Worm (Caenorhabditis elegans) whole organism, young adult: ENCODE results near the gene pho-10.

ENCODE experiments used
- B0035.1 ChIP-seq: sonication (generic microtip); optimal IDR thresholded peaks from 2 replicates; lab custom pipeline; 2016; ENCODE audit warnings: missing genetic modification characterization, mild to moderate bottlenecking, missing compliant biosample characterization, missing genotype, missing genetic modification reagents
- B0336.3 ChIP-seq: fragments of 200-800 bp; sonication (Bioruptor generic); IDR thresholded peaks from 2 replicates; pipeline ENCODE4 v1.3.6; 2022; ENCODE audit warnings: missing genetic modification characterization, missing compliant biosample characterization
- D2030.7 ChIP-seq: fragments of 200-800 bp; sonication (Bioruptor generic); IDR thresholded peaks from 2 replicates; pipeline ENCODE4 v1.3.6; 2022; ENCODE audit warnings: missing genetic modification reagents, missing genetic modification characterization, missing compliant biosample characterization
- F10E7.11 ChIP-seq: sonication (generic microtip); optimal IDR thresholded peaks from 2 replicates; lab custom pipeline; 2017; ENCODE audit warnings: mild to moderate bottlenecking, missing genetic modification characterization, moderate library complexity, missing compliant biosample characterization
- F37B4.10 ChIP-seq: fragments of 200-800 bp; sonication (Bioruptor generic); IDR thresholded peaks from 2 replicates; pipeline ENCODE4 v1.3.6; 2022; ENCODE audit warnings: missing genetic modification characterization, missing compliant biosample characterization
- F39B2.1 ChIP-seq: fragments of 200-800 bp; sonication (Bioruptor generic); IDR thresholded peaks from 2 replicates; pipeline ENCODE4 v1.3.6; 2022; ENCODE audit warnings: missing genetic modification reagents, missing genetic modification characterization, missing compliant biosample characterization
- F49E8.2 ChIP-seq: sonication (generic microtip); optimal IDR thresholded peaks from 3 replicates; lab custom pipeline; 2017; ENCODE audit warnings: missing genetic modification characterization, mild to moderate bottlenecking, missing compliant biosample characterization, antibody characterized with exemption, moderate library complexity; ENCODE audit not compliant: insufficient read depth
- F55B11.4 ChIP-seq: sonication (generic microtip); optimal IDR thresholded peaks from 2 replicates; lab custom pipeline; 2016; ENCODE audit warnings: missing compliant biosample characterization, missing genetic modification characterization, borderline replicate concordance; ENCODE audit not compliant: insufficient read depth
- T07F8.4 ChIP-seq: sonication (generic microtip); optimal IDR thresholded peaks from 2 replicates; lab custom pipeline; 2016; ENCODE audit warnings: mild to moderate bottlenecking, missing genetic modification characterization, moderate library complexity, missing compliant biosample characterization
- Y53F4B.3 ChIP-seq: fragments of 200-800 bp; sonication (Bioruptor generic); IDR thresholded peaks from 2 replicates; pipeline ENCODE4 v1.3.6; 2022; ENCODE audit warnings: missing genetic modification reagents, missing genetic modification characterization, missing compliant biosample characterization
- Y53G8AR.9 ChIP-seq: fragments of 200-800 bp; sonication (Bioruptor generic); conservative IDR thresholded peaks from 2 replicates; pipeline ENCODE4 v1.3.6; 2022; ENCODE audit warnings: missing genetic modification reagents, missing genetic modification characterization, missing compliant biosample characterization
- Y67H2A.10 ChIP-seq: fragments of 200-800 bp; sonication (Bioruptor generic); conservative IDR thresholded peaks from 2 replicates; pipeline ENCODE4 v1.3.6; 2022; ENCODE audit warnings: missing genetic modification reagents, missing genetic modification characterization, missing compliant biosample characterization
- Y79H2A.3 ChIP-seq: fragments of 200-800 bp; sonication (Bioruptor generic); conservative IDR thresholded peaks from 2 replicates; pipeline ENCODE4 v1.3.6; 2022; ENCODE audit warnings: missing genetic modification reagents, missing genetic modification characterization, missing compliant biosample characterization
- Y95B8A.8 ChIP-seq: fragments of 200-800 bp; sonication (Bioruptor generic); IDR thresholded peaks from 2 replicates; pipeline ENCODE4 v1.3.6; 2022; ENCODE audit warnings: missing genetic modification reagents, missing genetic modification characterization, missing compliant biosample characterization
- ZK185.1 ChIP-seq: sonication (generic microtip); optimal IDR thresholded peaks from 2 replicates; lab custom pipeline; 2016; ENCODE audit warnings: mild to moderate bottlenecking, missing genetic modification characterization, missing compliant biosample characterization; ENCODE audit not compliant: poor library complexity, severe bottlenecking
- atf-7 ChIP-seq: sonication (generic microtip); optimal IDR thresholded peaks from 2 replicates; lab custom pipeline; 2017; ENCODE audit warnings: mild to moderate bottlenecking, missing genetic modification characterization, missing compliant biosample characterization
- attf-3 ChIP-seq: fragments of 200-800 bp; sonication (Bioruptor generic); conservative IDR thresholded peaks from 2 replicates; pipeline ENCODE4 v1.3.6; 2022; ENCODE audit warnings: missing genetic modification reagents, missing genetic modification characterization, missing compliant biosample characterization
- attf-6 ChIP-seq: fragments of 200-800 bp; sonication (Bioruptor generic); IDR thresholded peaks from 2 replicates; pipeline ENCODE4 v1.3.6; 2022; ENCODE audit warnings: missing genetic modification reagents, missing genetic modification characterization, missing compliant biosample characterization
- ceh-27 ChIP-seq: fragments of 200-800 bp; sonication (Bioruptor generic); optimal IDR thresholded peaks from 2 replicates; lab custom pipeline; 2018; ENCODE audit warnings: mild to moderate bottlenecking, missing genetic modification characterization, moderate library complexity, missing compliant biosample characterization
- ceh-40 ChIP-seq: fragments of 200-800 bp; sonication (Bioruptor generic); IDR thresholded peaks from 2 replicates; pipeline ENCODE4 v1.3.6; 2022; ENCODE audit warnings: missing genetic modification characterization, missing compliant biosample characterization
- ceh-58 ChIP-seq: fragments of 200-800 bp; sonication (Bioruptor generic); IDR thresholded peaks from 2 replicates; pipeline ENCODE4 v1.3.6; 2022; ENCODE audit warnings: missing genetic modification characterization, missing compliant biosample characterization
- dox-1 ChIP-seq: fragments of 200-800 bp; sonication (Bioruptor generic); IDR thresholded peaks from 2 replicates; pipeline ENCODE4 v1.3.6; 2022; ENCODE audit warnings: missing genetic modification reagents, missing genetic modification characterization, missing compliant biosample characterization
- efl-1 ChIP-seq: fragments of 150-350 bp; optimal IDR thresholded peaks from 2 replicates; lab custom pipeline; 2014; ENCODE audit warnings: missing biosample characterization, missing genetic modification reagents, missing genetic modification characterization
- egl-18 ChIP-seq: fragments of 200-800 bp; sonication (Bioruptor generic); IDR thresholded peaks from 2 replicates; pipeline ENCODE4 v1.3.6; 2022; ENCODE audit warnings: missing genetic modification reagents, missing genetic modification characterization, missing compliant biosample characterization
- ets-4 ChIP-seq: fragments of 200-800 bp; sonication (Bioruptor generic); optimal IDR thresholded peaks from 2 replicates; lab custom pipeline; 2018; ENCODE audit warnings: mild to moderate bottlenecking, missing genetic modification characterization, missing compliant biosample characterization
- hlh-26 ChIP-seq: fragments of 200-800 bp; sonication (Bioruptor generic); conservative IDR thresholded peaks from 2 replicates; pipeline ENCODE4 v1.3.6; 2022; ENCODE audit warnings: missing genetic modification reagents, missing genetic modification characterization, missing compliant biosample characterization
- hmg-1.2 ChIP-seq: fragments of 200-800 bp; sonication (Bioruptor generic); IDR thresholded peaks from 2 replicates; pipeline ENCODE4 v1.3.6; 2022; ENCODE audit warnings: missing genetic modification reagents, missing genetic modification characterization, missing compliant biosample characterization
- let-607 ChIP-seq, 2 experiments: fragments of 200-800 bp in 1 of 2; sonication (Bioruptor generic) in 1 of 2; sonication (generic microtip) in 1 of 2; optimal IDR thresholded peaks; 2 replicates each; lab custom pipeline; 2016 to 2018; ENCODE audit warnings: mild to moderate bottlenecking in 2 of 2, missing compliant biosample characterization in 2 of 2, missing genetic modification characterization in 2 of 2, moderate library complexity in 2 of 2, missing genotype in 1 of 2
- lin-26 ChIP-seq: fragments of 200-800 bp; sonication (Bioruptor generic); IDR thresholded peaks from 2 replicates; pipeline ENCODE4 v1.3.6; 2022; ENCODE audit warnings: missing genetic modification reagents, missing genetic modification characterization, missing compliant biosample characterization
- lir-1 ChIP-seq: fragments of 200-800 bp; sonication (Bioruptor generic); conservative IDR thresholded peaks from 2 replicates; pipeline ENCODE4 v1.3.6; 2022; ENCODE audit warnings: missing genetic modification reagents, missing genetic modification characterization, missing compliant biosample characterization
- madf-3 ChIP-seq: fragments of 200-800 bp; sonication (Bioruptor generic); IDR thresholded peaks from 2 replicates; pipeline ENCODE4 v1.3.6; 2022; ENCODE audit warnings: missing genetic modification reagents, missing genetic modification characterization, missing compliant biosample characterization
- madf-6 ChIP-seq: fragments of 200-800 bp; sonication (Bioruptor generic); IDR thresholded peaks from 2 replicates; pipeline ENCODE4 v1.3.6; 2022; ENCODE audit warnings: missing genetic modification reagents, missing genetic modification characterization, missing compliant biosample characterization
- mxl-1 ChIP-seq: sonication (generic microtip); optimal IDR thresholded peaks from 2 replicates; lab custom pipeline; 2016; ENCODE audit warnings: missing genetic modification characterization, missing compliant biosample characterization
- nfya-2 ChIP-seq: fragments of 200-800 bp; sonication (Bioruptor generic); IDR thresholded peaks from 2 replicates; pipeline ENCODE4 v1.3.6; 2022; ENCODE audit warnings: missing genetic modification reagents, missing genetic modification characterization, missing compliant biosample characterization
- nhr-120 ChIP-seq: fragments of 200-800 bp; sonication (Bioruptor generic); IDR thresholded peaks from 2 replicates; pipeline ENCODE4 v1.3.6; 2022; ENCODE audit warnings: missing genetic modification characterization, missing compliant biosample characterization
- nhr-179 ChIP-seq: sonication (generic microtip); optimal IDR thresholded peaks from 2 replicates; lab custom pipeline; 2016; ENCODE audit warnings: mild to moderate bottlenecking, missing genetic modification characterization, missing compliant biosample characterization
- nhr-80 ChIP-seq: sonication (generic microtip); optimal IDR thresholded peaks from 2 replicates; lab custom pipeline; 2016; ENCODE audit warnings: missing genetic modification characterization, missing compliant biosample characterization
- nhr-90 ChIP-seq: sonication (generic microtip); optimal IDR thresholded peaks from 2 replicates; lab custom pipeline; 2016; ENCODE audit warnings: missing genotype, mild to moderate bottlenecking, missing genetic modification characterization, missing compliant biosample characterization
- rcor-1 ChIP-seq: fragments of 200-800 bp; sonication (Bioruptor generic); IDR thresholded peaks from 2 replicates; pipeline ENCODE4 v1.3.6; 2022; ENCODE audit warnings: missing genetic modification reagents, missing genetic modification characterization, missing compliant biosample characterization
- rec-8 ChIP-seq, 2 experiments: sonication (generic microtip); optimal IDR thresholded peaks; 2 replicates each; lab custom pipeline; 2016; ENCODE audit warnings: mild to moderate bottlenecking in 2 of 2, missing genetic modification characterization in 2 of 2, missing genetic modification reagents in 2 of 2, missing genotype in 2 of 2, missing biosample characterization in 1 of 2, missing compliant biosample characterization in 1 of 2, moderate library complexity in 1 of 2
- sea-2 ChIP-seq: fragments of 200-800 bp; sonication (Bioruptor generic); IDR thresholded peaks from 2 replicates; pipeline ENCODE4 v1.3.6; 2022; ENCODE audit warnings: missing genetic modification characterization, missing compliant biosample characterization
- somi-1 ChIP-seq: fragments of 200-800 bp; sonication (Bioruptor generic); optimal IDR thresholded peaks from 2 replicates; lab custom pipeline; 2018; ENCODE audit warnings: mild to moderate bottlenecking, missing genetic modification characterization, missing compliant biosample characterization
- tlf-1 ChIP-seq: fragments of 200-800 bp; sonication (Bioruptor generic); optimal IDR thresholded peaks from 2 replicates; lab custom pipeline; 2018; ENCODE audit warnings: mild to moderate bottlenecking, missing genetic modification characterization, missing compliant biosample characterization
- unc-130 ChIP-seq: sonication (generic microtip); optimal IDR thresholded peaks from 2 replicates; lab custom pipeline; 2016; ENCODE audit warnings: missing genetic modification reagents, missing genetic modification characterization, missing compliant biosample characterization
- xnd-1 ChIP-seq: sonication (generic microtip); optimal IDR thresholded peaks from 2 replicates; lab custom pipeline; 2016; ENCODE audit warnings: missing genotype, missing genetic modification reagents, missing genetic modification characterization, missing compliant biosample characterization
- ztf-18 ChIP-seq: sonication (generic microtip); optimal IDR thresholded peaks from 2 replicates; lab custom pipeline; 2016; ENCODE audit warnings: missing genotype, mild to moderate bottlenecking, missing genetic modification characterization, missing compliant biosample characterization
- ztf-25 ChIP-seq: fragments of 200-800 bp; sonication (Bioruptor generic); IDR thresholded peaks from 2 replicates; pipeline ENCODE4 v1.3.6; 2022; ENCODE audit warnings: missing genetic modification reagents, missing genetic modification characterization, missing compliant biosample characterization
- ztf-28 ChIP-seq: fragments of 200-800 bp; sonication (Bioruptor generic); IDR thresholded peaks from 2 replicates; pipeline ENCODE4 v1.3.6; 2022; ENCODE audit warnings: missing genetic modification reagents, missing genetic modification characterization, missing compliant biosample characterization

The pho-10 gene

ce11 chrII:9940430-9940829, 20.1 kb upstream of the pho-10 start, which contains the start of gene ufd-3 (continued):
- peak; percentile 72 for TF ChIP-seq dox-1 (GFP tag; lab: Robert Waterston, UW)
- no peak for TF ChIP-seq ceh-58 (GFP tag; lab: Robert Waterston, UW)
- TF ChIP-seq ceh-27 (GFP tag; lab: Kevin White, UChicago): peak; percentile 90
- 0 out of 2 replicates have a peak, but pooled peaks have one; percentile 30 for TF ChIP-seq lir-1 (GFP tag; lab: Robert Waterston, UW)
- TF ChIP-seq lin-26 (GFP tag; lab: Robert Waterston, UW): no peak
- TF ChIP-seq F37B4.10 (GFP tag; lab: Robert Waterston, UW): no peak
- peak; percentile 49 for TF ChIP-seq atf-7 (tag; lab: Kevin White, UChicago)
- no peak for TF ChIP-seq sea-2 (GFP tag; lab: Robert Waterston, UW)
- peak; percentile 86 for TF ChIP-seq B0336.3 (GFP tag; lab: Robert Waterston, UW)
- TF ChIP-seq ztf-25 (GFP tag; lab: Robert Waterston, UW): peak; percentile 65; the same call in 1 of the 2 replicates
- 0 out of 2 replicates have a peak, but pooled peaks have one; percentile 22 for TF ChIP-seq attf-6 (GFP tag; lab: Robert Waterston, UW)
- no peak for TF ChIP-seq mxl-1
- peak in 1 of 2 experiments; percentile 33 for TF ChIP-seq let-607 (tag; optimal IDR thresholded peaks at IDR 0.05; lab: Kevin White, UChicago)
- peak; percentile 65 for TF ChIP-seq D2030.7 (GFP tag; lab: Robert Waterston, UW)
- no peak for TF ChIP-seq ceh-40 (GFP tag; lab: Robert Waterston, UW)
- TF ChIP-seq attf-3 (GFP tag; lab: Robert Waterston, UW): peak; percentile 92
- TF ChIP-seq unc-130 (GFP tag; lab: Kevin White, UChicago): peak; percentile 90
- TF ChIP-seq F49E8.2 (tag; lab: Kevin White, UChicago): no peak
- TF ChIP-seq madf-6 (GFP tag; lab: Robert Waterston, UW): peak; percentile 75
- no peak for TF ChIP-seq Y95B8A.8 (GFP tag; lab: Robert Waterston, UW)
- peak; percentile 45 for TF ChIP-seq tlf-1 (GFP tag; lab: Kevin White, UChicago)
- no peak for TF ChIP-seq nhr-90
- 0 out of 2 replicates have a peak, but pooled peaks have one; percentile 45 for TF ChIP-seq nfya-2
- TF ChIP-seq Y79H2A.3 (GFP tag; lab: Robert Waterston, UW): 0 out of 2 replicates have a peak, but pooled peaks have one; percentile 9
- TF ChIP-seq ets-4 (GFP tag; lab: Kevin White, UChicago): no peak
- TF ChIP-seq ZK185.1 (tag; lab: Kevin White, UChicago): peak; percentile 93
- no peak for TF ChIP-seq egl-18 (GFP tag; lab: Robert Waterston, UW)
- peak; percentile 86 for TF ChIP-seq efl-1 (GFP tag; lab: Kevin White, UChicago)
- TF ChIP-seq F55B11.4: no peak
- TF ChIP-seq nhr-80 (tag; lab: Kevin White, UChicago): peak; percentile 33
- TF ChIP-seq F39B2.1 (GFP tag; lab: Robert Waterston, UW): no peak
- TF ChIP-seq hlh-26 (GFP tag; lab: Robert Waterston, UW): no peak
- peak; percentile 43 to 73 for TF ChIP-seq rec-8 (tag; optimal IDR thresholded peaks at IDR 0.05; lab: Kevin White, UChicago)
- 0 out of 2 replicates have a peak, but pooled peaks have one; percentile 59 for TF ChIP-seq madf-3 (GFP tag; lab: Robert Waterston, UW)
- TF ChIP-seq Y67H2A.10: peak; percentile 45; the same call in 1 of the 2 replicates
- no peak for TF ChIP-seq nhr-120 (GFP tag; lab: Robert Waterston, UW)
- TF ChIP-seq ztf-18: peak; percentile 41
- TF ChIP-seq F10E7.11: peak; percentile 25
- no peak for TF ChIP-seq nhr-179 (tag; lab: Kevin White, UChicago)
- peak; percentile 42 for TF ChIP-seq hmg-1.2 (GFP tag; lab: Robert Waterston, UW)
- TF ChIP-seq somi-1 (GFP tag; lab: Kevin White, UChicago): peak; percentile 51
- peak; percentile 53 for TF ChIP-seq xnd-1
- no peak for TF ChIP-seq Y53G8AR.9 (GFP tag; lab: Robert Waterston, UW)
- TF ChIP-seq rcor-1 (GFP tag; lab: Robert Waterston, UW): peak; percentile 64; the same call in 1 of the 2 replicates
- TF ChIP-seq ztf-28 (GFP tag; lab: Robert Waterston, UW): no peak
- TF ChIP-seq B0035.1 (tag; lab: Kevin White, UChicago): peak; percentile 58
- no peak for TF ChIP-seq T07F8.4 (tag; lab: Kevin White, UChicago)
- TF ChIP-seq Y53F4B.3 (GFP tag; lab: Robert Waterston, UW): no peak
